Fruit fly (Drosophila melanogaster) whole organism, embryonic: ENCODE results near the gene CG13893.

Experiments used
- Asciz ChIP-seq: fragments of 200-800 bp; sonication (Bioruptor generic); optimal IDR thresholded peaks from 2 replicates; lab custom pipeline; 2017; ENCODE audit warnings: missing biosample characterization, mild to moderate bottlenecking, missing genetic modification characterization, missing genetic modification reagents
- Awh ChIP-seq: fragments of 200-800 bp; sonication (Bioruptor generic); IDR thresholded peaks from 2 replicates; pipeline ENCODE4, ENCODE4 v1.3.6; 2022; ENCODE audit warnings: missing biosample characterization, missing genetic modification characterization
- Bgb ChIP-seq: fragments of 200-800 bp; sonication (Bioruptor generic); IDR thresholded peaks from 2 replicates; pipeline ENCODE4 v1.3.6; 2022; ENCODE audit warnings: missing biosample characterization, missing genetic modification characterization; ENCODE audit not compliant: partially characterized antibody
- Bteb2 ChIP-seq: fragments of 200-800 bp; sonication (Bioruptor generic); optimal IDR thresholded peaks from 2 replicates; lab custom pipeline; 2016; ENCODE audit warnings: missing biosample characterization, missing genetic modification characterization
- CG11093 ChIP-seq: fragments of 200-800 bp; sonication (Bioruptor generic); IDR thresholded peaks from 3 replicates; pipeline ENCODE4 v1.3.6; 2022; ENCODE audit warnings: missing biosample characterization, missing genetic modification characterization
- CG11560 ChIP-seq: fragments of 200-800 bp; sonication (Bioruptor generic); IDR thresholded peaks from 3 replicates; pipeline ENCODE4 v1.3.6; 2022; ENCODE audit warnings: missing biosample characterization, missing genetic modification characterization
- CG12219 ChIP-seq: fragments of 200-800 bp; sonication (Bioruptor generic); optimal IDR thresholded peaks from 3 replicates; lab custom pipeline; 2018; ENCODE audit warnings: missing biosample characterization, mild to moderate bottlenecking, missing genetic modification characterization
- CG14441 ChIP-seq: fragments of 200-800 bp; sonication (Bioruptor generic); IDR thresholded peaks from 2 replicates; pipeline ENCODE4 v1.3.6; 2022; ENCODE audit warnings: missing biosample characterization, missing genetic modification characterization
- CG17829 ChIP-seq: fragments of 200-800 bp; optimal IDR thresholded peaks from 2 replicates; lab custom pipeline; 2019; ENCODE audit warnings: missing biosample characterization, mild to moderate bottlenecking, missing genetic modification characterization, moderate library complexity
- CG30431 ChIP-seq: fragments of 200-800 bp; sonication (Bioruptor generic); optimal IDR thresholded peaks from 2 replicates; lab custom pipeline; 2017; ENCODE audit warnings: missing biosample characterization, missing genetic modification characterization
- CG31441 ChIP-seq: fragments of 200-800 bp; sonication (Bioruptor generic); IDR thresholded peaks from 2 replicates; pipeline ENCODE4 v1.3.6; 2022; ENCODE audit warnings: missing biosample characterization, missing genetic modification characterization
- CG4404 ChIP-seq: fragments of 200-800 bp; sonication (Bioruptor generic); IDR thresholded peaks from 2 replicates; pipeline ENCODE4 v1.3.6; 2022; ENCODE audit warnings: missing biosample characterization, missing genetic modification characterization
- CG5245 ChIP-seq: fragments of 200-800 bp; sonication (Bioruptor generic); optimal IDR thresholded peaks from 3 replicates; lab custom pipeline; 2016; ENCODE audit warnings: missing biosample characterization, missing genetic modification characterization
- CG7271 ChIP-seq: fragments of 200-800 bp; sonication (Bioruptor generic); optimal IDR thresholded peaks from 2 replicates; lab custom pipeline; 2018; ENCODE audit warnings: missing biosample characterization, mild to moderate bottlenecking, missing genetic modification characterization, moderate library complexity
- CG7963 ChIP-seq: fragments of 200-800 bp; sonication (Bioruptor generic); IDR thresholded peaks from 3 replicates; pipeline ENCODE4 v1.3.6; 2022; ENCODE audit warnings: missing biosample characterization, missing genetic modification characterization; ENCODE audit not compliant: partially characterized antibody
- CG8478 ChIP-seq: fragments of >200 bp; optimal IDR thresholded peaks from 2 replicates; lab custom pipeline; 2018
- CG8765 ChIP-seq: fragments of 200-800 bp; sonication (Bioruptor generic); IDR thresholded peaks from 2 replicates; pipeline ENCODE4 v1.3.6; 2022; ENCODE audit warnings: missing biosample characterization, missing genetic modification characterization
- Camta ChIP-seq: fragments of 200-800 bp; sonication (Bioruptor generic); optimal IDR thresholded peaks from 2 replicates; lab custom pipeline; 2016; ENCODE audit warnings: missing biosample characterization, missing genetic modification characterization
- Dbx ChIP-seq: fragments of 200-800 bp; sonication (Bioruptor generic); IDR thresholded peaks from 3 replicates; pipeline ENCODE4 v1.3.6; 2022; ENCODE audit warnings: missing biosample characterization, missing genetic modification characterization
- Doc2 ChIP-seq: fragments of 200-800 bp; sonication (Bioruptor generic); IDR thresholded peaks from 2 replicates; pipeline ENCODE4 v1.3.6; 2022; ENCODE audit warnings: missing biosample characterization, missing genetic modification characterization
- Dp ChIP-seq: fragments of 200-800 bp; sonication (Bioruptor generic); optimal IDR thresholded peaks from 2 replicates; lab custom pipeline; 2018; ENCODE audit warnings: missing biosample characterization, mild to moderate bottlenecking, missing genetic modification characterization, moderate library complexity
- Elba2 ChIP-seq: fragments of 200-800 bp; sonication (Bioruptor generic); optimal IDR thresholded peaks from 3 replicates; lab custom pipeline; 2016; ENCODE audit warnings: missing biosample characterization, missing genetic modification characterization
- HLH3B ChIP-seq: fragments of 200-800 bp; sonication (Bioruptor generic); IDR thresholded peaks from 2 replicates; pipeline ENCODE4 v1.3.6; 2022; ENCODE audit warnings: missing biosample characterization, missing genetic modification characterization
- Hmx ChIP-seq: fragments of 200-800 bp; sonication (Bioruptor generic); optimal IDR thresholded peaks from 2 replicates; lab custom pipeline; 2016; ENCODE audit warnings: missing biosample characterization, missing genetic modification characterization
- Hr78 ChIP-seq, 2 experiments: fragments of 200-800 bp in 1 of 2; fragments of >200 bp in 1 of 2; sonication (Bioruptor generic) in 1 of 2; optimal IDR thresholded peaks; 2 replicates each; lab custom pipeline; 2017 to 2019; ENCODE audit warnings: missing biosample characterization in 2 of 2, missing genetic modification characterization in 2 of 2, mild to moderate bottlenecking in 1 of 2, moderate library complexity in 1 of 2
- Kr ChIP-seq: fragments of 200-800 bp; sonication (Bioruptor generic); optimal IDR thresholded peaks from 2 replicates; lab custom pipeline; 2017; ENCODE audit warnings: missing biosample characterization, mild to moderate bottlenecking, missing genetic modification characterization
- MESR4 ChIP-seq: fragments of 200-800 bp; sonication (Bioruptor generic); optimal IDR thresholded peaks from 2 replicates; lab custom pipeline; 2018; ENCODE audit warnings: missing biosample characterization, mild to moderate bottlenecking, missing genetic modification characterization, moderate library complexity
- MTF-1 ChIP-seq: fragments of 200-800 bp; sonication (Bioruptor generic); optimal IDR thresholded peaks from 2 replicates; lab custom pipeline; 2018; ENCODE audit warnings: missing biosample characterization, mild to moderate bottlenecking, missing genetic modification characterization, borderline replicate concordance
- NC2β ChIP-seq: fragments of 200-800 bp; sonication (Bioruptor generic); optimal IDR thresholded peaks from 2 replicates; lab custom pipeline; 2016; ENCODE audit warnings: missing biosample characterization, missing genetic modification characterization
- NFAT ChIP-seq: fragments of 200-800 bp; sonication (Bioruptor generic); IDR thresholded peaks from 2 replicates; pipeline ENCODE4 v1.3.6; 2022; ENCODE audit warnings: missing biosample characterization, missing genetic modification characterization
- PHDP ChIP-seq: fragments of 200-800 bp; sonication (Bioruptor generic); optimal IDR thresholded peaks from 3 replicates; lab custom pipeline; 2018; ENCODE audit warnings: missing biosample characterization, mild to moderate bottlenecking, missing genetic modification characterization, moderate library complexity
- TFAM ChIP-seq: fragments of 200-800 bp; sonication (Bioruptor generic); optimal IDR thresholded peaks from 2 replicates; lab custom pipeline; 2017; ENCODE audit warnings: missing biosample characterization, missing genetic modification characterization, inconsistent platforms
- az2 ChIP-seq: fragments of 200-800 bp; sonication (Bioruptor generic); optimal IDR thresholded peaks from 3 replicates; lab custom pipeline; 2016; ENCODE audit warnings: missing biosample characterization, missing genetic modification characterization
- bbx ChIP-seq: fragments of 200-800 bp; sonication (Bioruptor generic); IDR thresholded peaks from 2 replicates; pipeline ENCODE4 v1.3.6; 2022; ENCODE audit warnings: missing biosample characterization, missing genetic modification characterization; ENCODE audit not compliant: partially characterized antibody
- btn ChIP-seq: fragments of 200-800 bp; sonication (Bioruptor generic); optimal IDR thresholded peaks from 2 replicates; lab custom pipeline; 2016; ENCODE audit warnings: missing biosample characterization, missing genetic modification characterization
- chinmo ChIP-seq: fragments of 200-800 bp; sonication (Bioruptor generic); IDR thresholded peaks from 4 replicates; pipeline ENCODE4 v1.3.6; 2022; ENCODE audit warnings: missing biosample characterization, missing genetic modification characterization; ENCODE audit not compliant: partially characterized antibody
- fd64A ChIP-seq: fragments of 200-800 bp; sonication (Bioruptor generic); optimal IDR thresholded peaks from 3 replicates; lab custom pipeline; 2018; ENCODE audit warnings: missing biosample characterization, mild to moderate bottlenecking, missing genetic modification characterization
- ftz-f1 ChIP-seq: fragments of 200-800 bp; sonication (Bioruptor generic); optimal IDR thresholded peaks from 2 replicates; lab custom pipeline; 2016; ENCODE audit warnings: missing biosample characterization, missing genetic modification characterization
- gcm2 ChIP-seq: fragments of 200-800 bp; sonication (Bioruptor generic); optimal IDR thresholded peaks from 2 replicates; lab custom pipeline; 2016; ENCODE audit warnings: missing biosample characterization, missing genetic modification characterization
- jing ChIP-seq: fragments of 200-800 bp; sonication (Bioruptor generic); optimal IDR thresholded peaks from 2 replicates; lab custom pipeline; 2018; ENCODE audit warnings: missing biosample characterization, mild to moderate bottlenecking, missing genetic modification characterization
- lbe ChIP-seq: fragments of 200-800 bp; sonication (Bioruptor generic); optimal IDR thresholded peaks from 2 replicates; lab custom pipeline; 2016; ENCODE audit warnings: missing biosample characterization, mild to moderate bottlenecking, missing genetic modification characterization
- nau ChIP-seq: fragments of 200-800 bp; sonication (Bioruptor generic); optimal IDR thresholded peaks from 3 replicates; lab custom pipeline; 2017; ENCODE audit warnings: missing biosample characterization, mild to moderate bottlenecking, missing genetic modification characterization, missing genetic modification reagents
- p53 ChIP-seq: fragments of 200-800 bp; sonication (Bioruptor generic); optimal IDR thresholded peaks from 2 replicates; lab custom pipeline; 2016; ENCODE audit warnings: missing biosample characterization, missing genetic modification characterization
- pzg ChIP-seq: fragments of 200-800 bp; sonication (Bioruptor generic); optimal IDR thresholded peaks from 3 replicates; lab custom pipeline; 2018; ENCODE audit warnings: missing biosample characterization, mild to moderate bottlenecking, missing genetic modification characterization, moderate library complexity
- sens ChIP-seq: fragments of 200-800 bp; sonication (Bioruptor generic); peaks from one replicate; lab custom pipeline; 2016; ENCODE audit warnings: missing biosample characterization, missing genetic modification characterization
- so ChIP-seq: fragments of 200-800 bp; sonication (Bioruptor generic); IDR thresholded peaks from 3 replicates; pipeline ENCODE4 v1.3.6; 2022; ENCODE audit warnings: missing biosample characterization, missing genetic modification characterization
- sqz ChIP-seq: fragments of 200-800 bp; sonication (Bioruptor generic); optimal IDR thresholded peaks from 3 replicates; lab custom pipeline; 2018; ENCODE audit warnings: missing biosample characterization, mild to moderate bottlenecking, missing genetic modification characterization
- toy ChIP-seq: fragments of 200-800 bp; sonication (Bioruptor generic); IDR thresholded peaks from 2 replicates; pipeline ENCODE4 v1.3.6; 2022; ENCODE audit warnings: missing biosample characterization, missing genetic modification characterization
- zen ChIP-seq: fragments of 200-800 bp; sonication (Bioruptor generic); optimal IDR thresholded peaks from 3 replicates; lab custom pipeline; 2018; ENCODE audit warnings: missing biosample characterization, mild to moderate bottlenecking, missing genetic modification characterization, moderate library complexity

CG13893 gene

dm6 chr3L:611639-612611 is 8.1 kb upstream of the CG13893 start (continued):
- TF ChIP-seq MESR4 (peak; percentile 8), CG7271 (peak; percentile 40), zen (tag; lab: Kevin White, UChicago) (peak; percentile 44), Doc2 (peak; percentile 27; the same call in 1 of the 2 replicates), Dbx (GFP tag; lab: Robert Waterston, UW) (peak; percentile 79), sens (peak; percentile 83), p53 (GFP tag; lab: Kevin White, UChicago) (peak; percentile 28), HLH3B (GFP tag; lab: Robert Waterston, UW) (peak; percentile 49), Dp (GFP tag; lab: Kevin White, UChicago) (no peak), NFAT (GFP tag; lab: Robert Waterston, UW) (peak; percentile 72; the same call in 1 of the 2 replicates), Hmx (GFP tag; lab: Kevin White, UChicago) (no peak), jing (no peak), PHDP (peak; percentile 57), MTF-1 (GFP tag; lab: Kevin White, UChicago) (peak; percentile 78), Elba2 (GFP tag; lab: Kevin White, UChicago) (no peak), Bteb2 (GFP tag; lab: Kevin White, UChicago) (no peak), CG17829 (tag; lab: Kevin White, UChicago) (peak; percentile 7), CG8765 (GFP tag; lab: Robert Waterston, UW) (no peak), so (GFP tag; lab: Robert Waterston, UW) (peak; percentile 77), CG8478 (lab: Kevin White, UChicago) (no peak), Awh (GFP tag; lab: Robert Waterston, UW) (peak; percentile 82), az2 (peak; percentile 44), CG5245 (GFP tag; lab: Kevin White, UChicago) (no peak), sqz (GFP tag; lab: Kevin White, UChicago) (peak; percentile 56), Bgb (GFP tag; lab: Robert Waterston, UW) (no peak), CG7963 (no peak), Camta (GFP tag; lab: Kevin White, UChicago) (peak; percentile 42), bbx (GFP tag; lab: Robert Waterston, UW) (no peak), CG11093 (GFP tag; lab: Robert Waterston, UW) (peak; percentile 78), btn (GFP tag; lab: Kevin White, UChicago) (no peak), gcm2 (GFP tag; lab: Kevin White, UChicago) (peak; percentile 11), Asciz (GFP tag; lab: Kevin White, UChicago) (peak; percentile 34), lbe (GFP tag; lab: Kevin White, UChicago) (no peak), chinmo (GFP tag; lab: Robert Waterston, UW) (no peak), TFAM (GFP tag; lab: Kevin White, UChicago) (no peak), Hr78 (GFP tag; optimal IDR thresholded peaks at IDR 0.05; lab: Kevin White, UChicago) (no peak), pzg (GFP tag; lab: Kevin White, UChicago) (no peak), fd64A (GFP tag; lab: Kevin White, UChicago) (no peak), CG30431 (GFP tag; lab: Kevin White, UChicago) (peak; percentile 45), CG4404 (GFP tag; lab: Robert Waterston, UW) (peak; percentile 62), CG12219 (GFP tag; lab: Kevin White, UChicago) (peak; percentile 75), Kr (GFP tag; lab: Kevin White, UChicago) (no peak), nau (GFP tag; lab: Kevin White, UChicago) (peak; percentile 52), CG31441 (GFP tag; lab: Robert Waterston, UW) (peak; percentile 71), ftz-f1 (GFP tag; lab: Kevin White, UChicago) (peak; percentile 33), NC2β (GFP tag; lab: Kevin White, UChicago) (peak; percentile 15), CG11560 (peak; percentile 58; the same call in 1 of the 3 replicates), toy (peak; percentile 53; the same call in 1 of the 2 replicates), CG14441 (peak; percentile 81)
